Worm (Caenorhabditis elegans): ENCODE data around the gene C28A5.6.

C28A5.6 gene

DNA sequence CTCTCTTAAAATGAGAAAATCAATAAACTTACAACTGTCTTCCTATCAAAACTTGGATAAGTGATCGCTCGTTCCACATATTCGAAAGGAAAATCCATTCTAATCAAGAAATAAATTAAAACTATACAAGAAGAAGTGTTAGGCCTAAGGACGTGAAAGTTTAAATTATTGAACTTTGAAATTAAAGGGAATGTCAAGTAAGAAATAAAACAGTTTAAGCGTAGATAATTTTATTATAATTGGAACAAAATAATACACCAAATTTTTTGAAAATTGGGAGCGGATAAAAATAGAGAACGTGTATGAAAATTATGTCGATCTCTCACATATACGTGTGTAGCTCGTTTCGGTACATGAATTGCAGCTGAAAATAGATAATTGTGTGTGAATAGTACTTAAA lies at the start of gene C28A5.6:
C28A5.6 (minus strand) TSS at position 101 of the 400 bp plus-strand sequence.
- TF ChIP-seq pros-1 (tag; optimal IDR thresholded peaks at IDR 0.05) (no peak), ets-4 (tag; optimal IDR thresholded peaks at IDR 0.05) (no peak), syd-9 (tag; optimal IDR thresholded peaks at IDR 0.05) (no peak), elt-4 (tag; optimal IDR thresholded peaks at IDR 0.05) (no peak), unc-42 (tag; optimal IDR thresholded peaks at IDR 0.05) (no peak), ahr-1 (tag; optimal IDR thresholded peaks at IDR 0.05) (no peak), fkh-6 (tag; optimal IDR thresholded peaks at IDR 0.05) (no peak), K09A11.1 (tag; optimal IDR thresholded peaks at IDR 0.05; ENCODE audit: insufficient read depth) (no peak), ztf-16 (tag; optimal IDR thresholded peaks at IDR 0.05) (no peak), mec-3 (tag; optimal IDR thresholded peaks at IDR 0.05; ENCODE audit: borderline replicate concordance) (no peak), ceh-30 (tag; optimal IDR thresholded peaks at IDR 0.05) (no peak), ceh-31 (tag; optimal IDR thresholded peaks at IDR 0.05) (no peak), F13H6.1 (tag; optimal IDR thresholded peaks at IDR 0.05) (no peak), ceh-22 (tag; optimal IDR thresholded peaks at IDR 0.05) (no peak), ceh-19 (GFP tag; optimal IDR thresholded peaks at IDR 0.05) (no peak), pax-1 (tag; optimal IDR thresholded peaks at IDR 0.05) (no peak), ceh-6 (GFP tag; optimal IDR thresholded peaks at IDR 0.05) (no peak), zip-5 (tag; optimal IDR thresholded peaks at IDR 0.05) (no peak), hlh-15 (tag; optimal IDR thresholded peaks at IDR 0.05) (no peak), ref-2 (tag; optimal IDR thresholded peaks at IDR 0.05) (no peak)

ce11 chrIII:4477472-4477871 lies 48.2 kb upstream of the C28A5.6 start, which contains the start of gene ins-17:
TSS of gene ins-17 (minus strand) at chrIII:4477572.
- TF ChIP-seq ceh-34 (tag; optimal IDR thresholded peaks at IDR 0.05) (no peak), ceh-6 (GFP tag; optimal IDR thresholded peaks at IDR 0.05) (no peak), ceh-48 (tag; optimal IDR thresholded peaks at IDR 0.05) (no peak), ceh-14 (tag; optimal IDR thresholded peaks at IDR 0.05) (no peak), unc-86 (tag; optimal IDR thresholded peaks at IDR 0.05) (no peak), hlh-15 (tag; optimal IDR thresholded peaks at IDR 0.05) (no peak)

ce11 chrIII:4476806-4477205 lies 47.5 kb upstream of the C28A5.6 start:
- TF ChIP-seq ceh-30 (tag; optimal IDR thresholded peaks at IDR 0.05) (no peak), pat-9 (tag; optimal IDR thresholded peaks at IDR 0.05) (no peak)

DNA sequence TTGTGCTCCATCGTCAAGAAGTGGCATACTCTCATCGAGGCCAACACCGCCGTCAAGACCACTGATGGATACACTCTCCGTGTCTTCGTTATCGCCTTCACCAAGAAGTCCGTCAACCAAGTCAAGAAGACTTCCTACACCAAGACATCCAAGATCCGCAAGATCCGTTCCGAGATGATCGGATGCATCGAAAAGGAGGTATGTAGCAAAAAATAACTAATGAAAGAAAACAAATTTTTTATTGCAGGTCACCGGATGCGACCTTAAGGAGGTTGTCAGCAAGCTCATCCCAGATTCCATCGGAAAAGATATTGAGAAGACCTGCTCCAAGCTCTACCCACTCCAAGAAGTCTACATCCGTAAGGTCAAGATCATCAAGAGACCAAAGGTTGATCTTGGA lies 47.0 kb upstream of the C28A5.6 start:
- no peak for TF ChIP-seq F13H6.1 (tag; optimal IDR thresholded peaks at IDR 0.05)
- no peak for TF ChIP-seq nhr-232 (tag; optimal IDR thresholded peaks at IDR 0.05)
- TF ChIP-seq eyg-1 (tag; optimal IDR thresholded peaks at IDR 0.05), result no peak
- no peak for TF ChIP-seq K09A11.1 (tag; optimal IDR thresholded peaks at IDR 0.05; ENCODE audit: insufficient read depth)
- TF ChIP-seq ceh-9 (tag; optimal IDR thresholded peaks at IDR 0.05), result no peak
- no peak for TF ChIP-seq sox-4 (tag; optimal IDR thresholded peaks at IDR 0.05)
- no peak for TF ChIP-seq nfya-1 (tag; optimal IDR thresholded peaks at IDR 0.05)
- no peak for TF ChIP-seq pros-1 (tag; optimal IDR thresholded peaks at IDR 0.05)
- no peak for TF ChIP-seq hlh-6 (tag; optimal IDR thresholded peaks at IDR 0.05)
- TF ChIP-seq lin-11 (tag; optimal IDR thresholded peaks at IDR 0.05), result no peak
- TF ChIP-seq pha-4 (tag; optimal IDR thresholded peaks at IDR 0.05), result no peak
- no peak for TF ChIP-seq ceh-2 (tag; optimal IDR thresholded peaks at IDR 0.05)
- no peak for TF ChIP-seq nhr-11 (tag; optimal IDR thresholded peaks at IDR 0.05)

- TF ChIP-seq sdc-2 (tag; optimal IDR thresholded peaks at IDR 0.05) (peak; percentile 49), unc-3 (GFP tag; conservative IDR thresholded peaks at IDR 0.05) (peak; percentile 62; the same call in 1 of the 2 replicates), unc-3 (tag; optimal IDR thresholded peaks at IDR 0.05) (peak; percentile 50), ceh-48 (tag; optimal IDR thresholded peaks at IDR 0.05) (peak; percentile 48), pag-3 (tag; optimal IDR thresholded peaks at IDR 0.05; ENCODE audit: borderline replicate concordance) (no peak), tbx-2 (tag; optimal IDR thresholded peaks at IDR 0.05) (peak; percentile 92), T23F11.4 (GFP tag; optimal IDR thresholded peaks at IDR 0.05) (peak; percentile 52), hlh-15 (tag; optimal IDR thresholded peaks at IDR 0.05) (no peak), ttx-3 (tag; optimal IDR thresholded peaks at IDR 0.05) (peak; percentile 42), unc-86 (tag; optimal IDR thresholded peaks at IDR 0.05) (peak; percentile 90), nhr-232 (tag; optimal IDR thresholded peaks at IDR 0.05) (peak; percentile 30), ets-4 (tag; optimal IDR thresholded peaks at IDR 0.05) (peak; percentile 80), ztf-16 (tag; optimal IDR thresholded peaks at IDR 0.05) (peak; percentile 93), pax-1 (tag; optimal IDR thresholded peaks at IDR 0.05) (peak; percentile 79), ceh-31 (tag; optimal IDR thresholded peaks at IDR 0.05) (peak; percentile 93), pros-1 (tag; optimal IDR thresholded peaks at IDR 0.05) (peak; percentile 79), C08G9.2 (tag; optimal IDR thresholded peaks at IDR 0.05) (peak; percentile 73), unc-55 (GFP tag; optimal IDR thresholded peaks at IDR 0.05) (peak; percentile 79), che-1 (tag; optimal IDR thresholded peaks at IDR 0.05) (peak; percentile 7)
Observed at ce11 chrIII:4475428-4475968, 46.2 kb upstream of the C28A5.6 start, which contains the start of gene rps-1. TSS of gene rps-1 (plus strand) at chrIII:4475918.
